Worm (Caenorhabditis elegans) whole organism, early embryonic: ENCODE results near the gene adt-1.

Source experiments
- B0310.2 ChIP-seq: sonication (generic microtip); optimal IDR thresholded peaks from 2 replicates; lab custom pipeline; 2016; ENCODE audit warnings: mild to moderate bottlenecking, missing genetic modification characterization, missing compliant biosample characterization
- F13C5.2 ChIP-seq: sonication (generic microtip); optimal IDR thresholded peaks from 2 replicates; lab custom pipeline; 2017; ENCODE audit warnings: mild to moderate bottlenecking, missing genetic modification characterization, inconsistent platforms, missing compliant biosample characterization
- aly-1 ChIP-seq: sonication (generic microtip); optimal IDR thresholded peaks from 2 replicates; lab custom pipeline; 2016; ENCODE audit warnings: missing genetic modification characterization, missing compliant biosample characterization
- ama-1 ChIP-seq: fragments of 150-350 bp; optimal IDR thresholded peaks from 2 replicates; lab custom pipeline; 2014
- ceh-13 ChIP-seq: fragments of 200-800 bp; sonication (Bioruptor generic); optimal IDR thresholded peaks from 2 replicates; lab custom pipeline; 2018; ENCODE audit warnings: mild to moderate bottlenecking, missing genetic modification characterization, missing compliant biosample characterization
- ceh-36 ChIP-seq: sonication (generic microtip); optimal IDR thresholded peaks from 2 replicates; lab custom pipeline; 2016; ENCODE audit warnings: missing genetic modification characterization, inconsistent platforms, missing compliant biosample characterization
- ets-7 ChIP-seq: sonication (generic microtip); optimal IDR thresholded peaks from 2 replicates; lab custom pipeline; 2016; ENCODE audit warnings: missing genotype, missing genetic modification characterization, missing compliant biosample characterization
- flt-1 ChIP-seq: fragments of 200-800 bp; sonication (Bioruptor generic); IDR thresholded peaks from 2 replicates; pipeline ENCODE4 v1.3.6; 2022; ENCODE audit warnings: missing genetic modification characterization, missing compliant biosample characterization
- hmbx-1 ChIP-seq: sonication (generic microtip); optimal IDR thresholded peaks from 2 replicates; lab custom pipeline; 2016; ENCODE audit warnings: mild to moderate bottlenecking, missing genetic modification characterization, missing compliant biosample characterization
- hmg-4 ChIP-seq: fragments of 200-800 bp; sonication (Bioruptor generic); optimal IDR thresholded peaks from 2 replicates; lab custom pipeline; 2018; ENCODE audit warnings: mild to moderate bottlenecking, missing genetic modification characterization, missing compliant biosample characterization
- hnd-1 ChIP-seq: sonication (generic microtip); optimal IDR thresholded peaks from 2 replicates; lab custom pipeline; 2016; ENCODE audit warnings: missing genetic modification characterization, missing compliant biosample characterization
- pes-1 ChIP-seq: fragments of 200-800 bp; sonication (Bioruptor generic); IDR thresholded peaks from 2 replicates; pipeline ENCODE4 v1.3.6; 2022; ENCODE audit warnings: missing genetic modification reagents, missing genetic modification characterization, missing compliant biosample characterization
- scrt-1 ChIP-seq: fragments of 200-800 bp; sonication (Bioruptor generic); IDR thresholded peaks from 2 replicates; pipeline ENCODE4 v1.3.6; 2022; ENCODE audit warnings: missing genetic modification characterization, missing compliant biosample characterization
- sea-1 ChIP-seq: fragments of 200-800 bp; sonication (Bioruptor generic); conservative IDR thresholded peaks from 2 replicates; pipeline ENCODE4 v1.3.6; 2022; ENCODE audit warnings: missing genetic modification characterization, missing compliant biosample characterization
- tbx-11 ChIP-seq: fragments of 200-800 bp; sonication (Bioruptor generic); IDR thresholded peaks from 2 replicates; pipeline ENCODE4 v1.3.6; 2022; ENCODE audit warnings: missing genetic modification characterization, missing compliant biosample characterization
- tbx-37 ChIP-seq: fragments of 200-800 bp; sonication (Bioruptor generic); conservative IDR thresholded peaks from 2 replicates; pipeline ENCODE4 v1.3.6; 2022; ENCODE audit warnings: missing genetic modification reagents, missing genetic modification characterization, missing compliant biosample characterization
- tra-4 ChIP-seq: sonication (generic microtip); optimal IDR thresholded peaks from 2 replicates; lab custom pipeline; 2017; ENCODE audit warnings: missing genetic modification characterization, missing compliant biosample characterization

adt-1 gene

ce11 chrX:12721429-12721828 lies 42.8 kb downstream of the adt-1 start:
- TF ChIP-seq B0310.2 (no peak), hnd-1 (tag; lab: Kevin White, UChicago) (no peak), scrt-1 (GFP tag; lab: Robert Waterston, UW) (no peak), tbx-37 (GFP tag; lab: Robert Waterston, UW) (no peak), sea-1 (no peak), ets-7 (tag; lab: Kevin White, UChicago) (no peak), ama-1 (no peak), hmg-4 (GFP tag; lab: Kevin White, UChicago) (no peak), hmbx-1 (no peak), pes-1 (GFP tag; lab: Robert Waterston, UW) (no peak), tra-4 (tag; lab: Kevin White, UChicago) (no peak), ceh-13 (GFP tag; lab: Kevin White, UChicago) (no peak), tbx-11 (GFP tag; lab: Robert Waterston, UW) (no peak), F13C5.2 (tag; lab: Kevin White, UChicago) (no peak), flt-1 (GFP tag; lab: Robert Waterston, UW) (no peak), aly-1 (tag; lab: Kevin White, UChicago) (no peak), ceh-36 (tag; lab: Kevin White, UChicago) (no peak)

DNA sequence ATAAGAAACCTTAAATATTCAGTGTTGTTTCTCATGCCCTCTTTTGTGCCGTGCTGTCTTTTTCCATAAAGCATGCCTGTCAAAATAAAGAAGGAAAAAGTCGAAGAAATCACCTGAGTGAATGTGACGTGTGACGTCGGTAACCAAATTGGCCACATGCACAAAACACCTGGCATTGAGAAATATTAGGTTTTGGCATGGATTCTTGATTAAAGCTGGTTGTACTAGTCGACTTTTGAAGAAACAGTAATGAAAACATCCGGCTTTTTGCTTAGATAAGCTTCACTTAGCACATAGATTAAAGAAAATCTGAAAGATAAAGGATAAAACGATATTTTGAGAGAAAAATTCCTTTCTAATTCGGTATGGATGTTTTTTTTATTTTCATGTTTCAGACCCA lies 47.5 kb downstream of the adt-1 start:
- TF ChIP-seq ama-1 = no peak
- TF ChIP-seq pes-1 (GFP tag; lab: Robert Waterston, UW) = no peak
- no peak for TF ChIP-seq ceh-13 (GFP tag; lab: Kevin White, UChicago)
- no peak for TF ChIP-seq ets-7 (tag; lab: Kevin White, UChicago)
- TF ChIP-seq aly-1 (tag; lab: Kevin White, UChicago) = no peak
- TF ChIP-seq tbx-37 (GFP tag; lab: Robert Waterston, UW) = no peak
- TF ChIP-seq hmg-4 (GFP tag; lab: Kevin White, UChicago) = no peak
- no peak for TF ChIP-seq sea-1
- no peak for TF ChIP-seq tra-4 (tag; lab: Kevin White, UChicago)

- TF ChIP-seq ama-1 (no peak), hnd-1 (tag; lab: Kevin White, UChicago) (no peak), hmbx-1 (no peak)
These were observed 51.4 kb downstream of the adt-1 start for ce11 chrX:12730075-12730474.

DNA sequence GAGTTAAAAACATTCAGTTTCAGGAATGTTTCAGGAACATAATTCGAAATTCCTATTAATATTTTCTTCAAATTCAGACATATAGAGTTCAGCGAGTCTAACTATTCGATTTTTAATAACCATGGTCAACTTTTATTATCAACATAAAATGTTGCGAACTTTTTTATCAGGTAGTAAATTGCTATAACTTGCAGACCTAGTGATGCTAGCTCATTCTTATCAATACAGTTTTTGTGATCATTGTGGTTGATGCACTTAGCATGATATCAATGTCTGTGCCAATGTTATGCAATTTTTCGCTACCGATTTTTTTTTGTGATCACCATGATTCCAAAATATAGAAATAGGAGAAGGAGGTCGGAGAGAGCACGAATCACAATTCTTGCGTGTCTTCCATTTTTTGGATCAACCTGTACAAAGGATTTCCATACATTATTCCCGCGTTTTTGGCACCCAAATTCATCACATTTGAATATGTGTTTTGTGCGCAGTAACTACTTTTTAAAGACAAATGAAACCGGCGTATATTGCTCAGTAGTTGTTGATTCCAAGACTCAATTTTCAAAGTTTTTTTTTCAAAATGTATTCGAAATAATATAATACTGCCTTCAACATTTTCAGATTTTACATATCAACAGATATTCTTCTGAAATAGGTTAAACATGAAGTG lies 52.7 kb downstream of the adt-1 start, which contains the start of gene pgp-12:
TSS of gene pgp-12 (plus strand) at position 620 of the 670 bp plus-strand sequence.
- TF ChIP-seq pes-1 (GFP tag; lab: Robert Waterston, UW) (no peak), ceh-13 (GFP tag; lab: Kevin White, UChicago) (no peak), tbx-37 (GFP tag; lab: Robert Waterston, UW) (no peak)

DNA sequence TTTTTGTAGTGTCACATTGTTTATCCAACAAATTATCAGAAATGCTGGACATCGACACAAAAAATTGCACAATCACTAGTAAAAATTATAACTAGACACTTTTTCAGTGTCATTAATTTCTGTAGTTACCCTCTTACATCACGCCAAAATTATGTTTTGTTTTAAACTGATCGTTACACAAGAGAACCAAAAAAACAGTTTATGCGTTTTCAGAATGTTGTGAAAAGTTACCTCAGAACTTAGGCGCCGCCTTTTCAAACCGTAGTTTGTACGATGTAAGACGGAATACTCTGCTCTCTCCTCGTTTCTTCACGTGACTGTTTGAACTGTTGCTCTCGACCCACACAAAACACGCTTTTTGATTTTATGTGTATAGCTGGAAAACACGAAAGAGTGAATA lies 59.8 kb downstream of the adt-1 start, which contains the start of gene pgp-13:
TSS of gene pgp-13 (plus strand) at position 301 of the 400 bp plus-strand sequence.
- TF ChIP-seq flt-1 (GFP tag; lab: Robert Waterston, UW) (no peak), hmbx-1 (no peak), ceh-13 (GFP tag; lab: Kevin White, UChicago) (no peak), hnd-1 (tag; lab: Kevin White, UChicago) (no peak), sea-1 (no peak), F13C5.2 (tag; lab: Kevin White, UChicago) (no peak), ets-7 (tag; lab: Kevin White, UChicago) (no peak), tbx-11 (GFP tag; lab: Robert Waterston, UW) (no peak), tra-4 (tag; lab: Kevin White, UChicago) (no peak), hmg-4 (GFP tag; lab: Kevin White, UChicago) (no peak), tbx-37 (GFP tag; lab: Robert Waterston, UW) (no peak), ama-1 (no peak), ceh-36 (tag; lab: Kevin White, UChicago) (no peak)
